Fruit fly (Drosophila melanogaster) whole organism, embryonic: Measurements from ENCODE around the gene CG6168.
A peak's percentile ranks its signal among the peaks of the same experiment; 100 is the strongest.

ENCODE experiments used
- Ada2b ChIP-seq: fragments of 200-800 bp; sonication (Bioruptor generic); IDR thresholded peaks from 2 replicates; pipeline ENCODE4 v1.3.6; 2022; ENCODE audit warnings: missing biosample characterization, missing genetic modification characterization
- B-H2 ChIP-seq: fragments of 200-800 bp; sonication (Bioruptor generic); optimal IDR thresholded peaks from 2 replicates; lab custom pipeline; 2018; ENCODE audit warnings: missing biosample characterization, mild to moderate bottlenecking, missing genetic modification characterization
- CG10147 ChIP-seq: fragments of 200-800 bp; sonication (Bioruptor generic); optimal IDR thresholded peaks from 2 replicates; lab custom pipeline; 2019; ENCODE audit warnings: missing biosample characterization, mild to moderate bottlenecking, missing genetic modification characterization, moderate library complexity
- CG10267 ChIP-seq: fragments of 200-800 bp; sonication (Bioruptor generic); optimal IDR thresholded peaks from 2 replicates; lab custom pipeline; 2018; ENCODE audit warnings: missing biosample characterization, mild to moderate bottlenecking, missing genetic modification characterization, moderate library complexity
- CG11398 ChIP-seq: fragments of 200-800 bp; sonication (Bioruptor generic); optimal IDR thresholded peaks from 2 replicates; lab custom pipeline; 2016; ENCODE audit warnings: missing biosample characterization, missing genetic modification characterization
- CG11456 ChIP-seq: fragments of 200-800 bp; sonication (Bioruptor generic); IDR thresholded peaks from 3 replicates; pipeline ENCODE4 v1.3.6; 2022; ENCODE audit warnings: missing biosample characterization, missing genetic modification characterization
- CG12104 ChIP-seq: fragments of 200-800 bp; sonication (Bioruptor generic); optimal IDR thresholded peaks from 3 replicates; lab custom pipeline; 2016; ENCODE audit warnings: missing biosample characterization, missing genetic modification characterization
- CG13624 ChIP-seq: fragments of 200-800 bp; sonication (Bioruptor generic); optimal IDR thresholded peaks from 2 replicates; lab custom pipeline; 2016; ENCODE audit warnings: missing biosample characterization, missing genetic modification characterization
- CG16815 ChIP-seq: fragments of 200-800 bp; sonication (Bioruptor generic); optimal IDR thresholded peaks from 3 replicates; lab custom pipeline; 2017; ENCODE audit warnings: missing biosample characterization, mild to moderate bottlenecking, missing genetic modification characterization
- CG17568 ChIP-seq: fragments of 200-800 bp; sonication (Bioruptor generic); optimal IDR thresholded peaks from 2 replicates; lab custom pipeline; 2018; ENCODE audit warnings: missing biosample characterization, mild to moderate bottlenecking, missing genetic modification characterization, moderate library complexity
- CG18011 ChIP-seq: fragments of 200-800 bp; sonication (Bioruptor generic); optimal IDR thresholded peaks from 2 replicates; lab custom pipeline; 2017; ENCODE audit warnings: missing biosample characterization, missing genetic modification characterization, mild to moderate bottlenecking, moderate library complexity, missing genotype
- CG18599 ChIP-seq: fragments of 200-800 bp; sonication (Bioruptor generic); optimal IDR thresholded peaks from 3 replicates; lab custom pipeline; 2017; ENCODE audit warnings: missing biosample characterization, missing genetic modification characterization, mild to moderate bottlenecking, moderate library complexity, missing genetic modification reagents
- CG2116 ChIP-seq: fragments of 200-800 bp; sonication (Bioruptor generic); optimal IDR thresholded peaks from 3 replicates; lab custom pipeline; 2018; ENCODE audit warnings: missing biosample characterization, mild to moderate bottlenecking, missing genetic modification characterization
- CG2120 ChIP-seq: fragments of 200-800 bp; sonication (Bioruptor generic); optimal IDR thresholded peaks from 3 replicates; lab custom pipeline; 2016; ENCODE audit warnings: missing biosample characterization, missing genetic modification characterization
- CG2712 ChIP-seq: fragments of 200-800 bp; optimal IDR thresholded peaks from 3 replicates; lab custom pipeline; 2019; ENCODE audit warnings: missing biosample characterization, mild to moderate bottlenecking, missing genetic modification characterization, moderate library complexity
- CG31365 ChIP-seq: fragments of 200-800 bp; sonication (Bioruptor generic); optimal IDR thresholded peaks from 2 replicates; lab custom pipeline; 2018; ENCODE audit warnings: missing biosample characterization, mild to moderate bottlenecking, missing genetic modification characterization
- CG3838 ChIP-seq: fragments of 200-800 bp; sonication (Bioruptor generic); optimal IDR thresholded peaks from 3 replicates; lab custom pipeline; 2016; ENCODE audit warnings: missing biosample characterization, missing genetic modification characterization
- CG4328 ChIP-seq: fragments of 200-800 bp; sonication (Bioruptor generic); optimal IDR thresholded peaks from 3 replicates; lab custom pipeline; 2017; ENCODE audit warnings: missing biosample characterization, missing genetic modification reagents, missing genetic modification characterization
- CG4730 ChIP-seq: fragments of 200-800 bp; sonication (Bioruptor generic); IDR thresholded peaks from 2 replicates; pipeline ENCODE4 v1.3.6; 2022; ENCODE audit warnings: missing biosample characterization, missing genetic modification characterization
- CG6813 ChIP-seq: fragments of 200-800 bp; sonication (Bioruptor generic); optimal IDR thresholded peaks from 2 replicates; lab custom pipeline; 2017; ENCODE audit warnings: missing biosample characterization, missing genetic modification characterization, mild to moderate bottlenecking, moderate library complexity, missing genetic modification reagents
- CG7271 ChIP-seq: fragments of 200-800 bp; sonication (Bioruptor generic); optimal IDR thresholded peaks from 2 replicates; lab custom pipeline; 2018; ENCODE audit warnings: missing biosample characterization, mild to moderate bottlenecking, missing genetic modification characterization, moderate library complexity
- CG7928 ChIP-seq: fragments of 200-800 bp; sonication (Bioruptor generic); optimal IDR thresholded peaks from 2 replicates; lab custom pipeline; 2017; ENCODE audit warnings: missing biosample characterization, mild to moderate bottlenecking, missing genetic modification characterization
- CG8359 ChIP-seq: fragments of 200-800 bp; sonication (Bioruptor generic); optimal IDR thresholded peaks from 2 replicates; lab custom pipeline; 2017; ENCODE audit warnings: missing biosample characterization, mild to moderate bottlenecking, missing genetic modification characterization, borderline replicate concordance
- CG9797 ChIP-seq: fragments of 200-800 bp; sonication (Bioruptor generic); optimal IDR thresholded peaks from 3 replicates; lab custom pipeline; 2018; ENCODE audit warnings: missing biosample characterization, mild to moderate bottlenecking, missing genetic modification characterization
- D19A ChIP-seq: fragments of 200-800 bp; optimal IDR thresholded peaks from 3 replicates; lab custom pipeline; 2019; ENCODE audit warnings: missing biosample characterization, mild to moderate bottlenecking, missing genetic modification characterization, moderate library complexity
- D19B ChIP-seq: fragments of 200-800 bp; sonication (Bioruptor generic); optimal IDR thresholded peaks from 2 replicates; lab custom pipeline; 2017; ENCODE audit warnings: missing biosample characterization, mild to moderate bottlenecking, missing genetic modification characterization
- Drgx ChIP-seq: fragments of 200-800 bp; sonication (Bioruptor generic); IDR thresholded peaks from 2 replicates; pipeline ENCODE4 v1.3.6; 2022; ENCODE audit warnings: missing biosample characterization, missing genetic modification characterization
- Ets65A ChIP-seq: fragments of 200-800 bp; sonication (Bioruptor generic); peaks from one replicate; lab custom pipeline; 2016; ENCODE audit warnings: missing biosample characterization, missing genetic modification characterization
- Fer1 ChIP-seq: fragments of 200-800 bp; sonication (Bioruptor generic); optimal IDR thresholded peaks from 2 replicates; lab custom pipeline; 2017; ENCODE audit warnings: missing biosample characterization, mild to moderate bottlenecking, missing genetic modification characterization
- HLH54F ChIP-seq: fragments of 200-800 bp; sonication (Bioruptor generic); optimal IDR thresholded peaks from 3 replicates; lab custom pipeline; 2016; ENCODE audit warnings: missing biosample characterization, missing genetic modification characterization
- Hey ChIP-seq: fragments of 200-800 bp; sonication (Bioruptor generic); optimal IDR thresholded peaks from 3 replicates; lab custom pipeline; 2018; ENCODE audit warnings: missing biosample characterization, mild to moderate bottlenecking, missing genetic modification characterization
- Ravus ChIP-seq: fragments of 200-800 bp; sonication (Bioruptor generic); IDR thresholded peaks from 2 replicates; pipeline ENCODE4 v1.3.6; 2022; ENCODE audit warnings: missing biosample characterization, missing genetic modification characterization
- Trl ChIP-seq, 3 experiments: fragments of >200 bp in 2 of 3; fragments of 200-800 bp in 1 of 3; sonication (Bioruptor generic) in 1 of 3; optimal IDR thresholded peaks; 2 replicates in 1 of 3; 3 replicates in 2 of 3; lab custom pipeline; 2016 to 2017; ENCODE audit warnings: missing biosample characterization in 1 of 3, missing genetic modification characterization in 1 of 3
- ato ChIP-seq: fragments of 200-800 bp; sonication (Bioruptor generic); IDR thresholded peaks from 2 replicates; pipeline ENCODE4 v1.3.6; 2022; ENCODE audit warnings: missing biosample characterization, missing genetic modification characterization; ENCODE audit not compliant: partially characterized antibody
- br ChIP-seq: fragments of >200 bp; optimal IDR thresholded peaks from 2 replicates; lab custom pipeline; 2017
- chm ChIP-seq: fragments of 200-800 bp; sonication (Bioruptor generic); IDR thresholded peaks from 2 replicates; pipeline ENCODE4 v1.3.6; 2022; ENCODE audit warnings: missing biosample characterization, missing genetic modification characterization
- dysf ChIP-seq: fragments of 200-800 bp; sonication (Bioruptor generic); IDR thresholded peaks from 3 replicates; pipeline ENCODE4 v1.3.6; 2022; ENCODE audit warnings: missing biosample characterization, missing genetic modification characterization
- ftz-f1 ChIP-seq: fragments of 200-800 bp; sonication (Bioruptor generic); optimal IDR thresholded peaks from 2 replicates; lab custom pipeline; 2016; ENCODE audit warnings: missing biosample characterization, missing genetic modification characterization
- inv ChIP-seq: fragments of 200-800 bp; sonication (Bioruptor generic); IDR thresholded peaks from 2 replicates; pipeline ENCODE4 v1.3.6; 2022; ENCODE audit warnings: missing biosample characterization, missing genetic modification characterization; ENCODE audit not compliant: partially characterized antibody
- jumu ChIP-seq: fragments of 200-800 bp; sonication (Bioruptor generic); optimal IDR thresholded peaks from 3 replicates; lab custom pipeline; 2016; ENCODE audit warnings: missing biosample characterization, missing genetic modification characterization
- lbe ChIP-seq: fragments of 200-800 bp; sonication (Bioruptor generic); optimal IDR thresholded peaks from 2 replicates; lab custom pipeline; 2016; ENCODE audit warnings: missing biosample characterization, mild to moderate bottlenecking, missing genetic modification characterization
- luna ChIP-seq: fragments of 200-800 bp; sonication (Bioruptor generic); optimal IDR thresholded peaks from 2 replicates; lab custom pipeline; 2016; ENCODE audit warnings: missing biosample characterization, missing genetic modification characterization
- peb ChIP-seq: fragments of 200-800 bp; sonication (Bioruptor generic); IDR thresholded peaks from 2 replicates; pipeline ENCODE4 v1.3.6; 2022; ENCODE audit warnings: missing biosample characterization, missing genetic modification characterization
- phol ChIP-seq: fragments of 200-800 bp; sonication (Bioruptor generic); optimal IDR thresholded peaks from 3 replicates; lab custom pipeline; 2018; ENCODE audit warnings: missing biosample characterization, mild to moderate bottlenecking, missing genetic modification characterization, moderate library complexity
- run ChIP-seq: fragments of 200-800 bp; sonication (Bioruptor generic); optimal IDR thresholded peaks from 3 replicates; lab custom pipeline; 2018; ENCODE audit warnings: missing biosample characterization, mild to moderate bottlenecking, missing genetic modification characterization
- shn ChIP-seq: fragments of 200-800 bp; sonication (Bioruptor generic); optimal IDR thresholded peaks from 3 replicates; lab custom pipeline; 2016; ENCODE audit warnings: missing biosample characterization, missing genetic modification characterization
- tio ChIP-seq: fragments of 200-800 bp; sonication (Bioruptor generic); optimal IDR thresholded peaks from 2 replicates; lab custom pipeline; 2017; ENCODE audit warnings: missing biosample characterization, missing genetic modification characterization, inconsistent platforms
- trem ChIP-seq: fragments of 200-800 bp; optimal IDR thresholded peaks from 3 replicates; lab custom pipeline; 2019; ENCODE audit warnings: missing biosample characterization, mild to moderate bottlenecking, missing genetic modification characterization, moderate library complexity
- tup ChIP-seq: fragments of 200-800 bp; sonication (Bioruptor generic); optimal IDR thresholded peaks from 2 replicates; lab custom pipeline; 2016; ENCODE audit warnings: missing biosample characterization, mild to moderate bottlenecking, missing genetic modification characterization, moderate library complexity
- usp ChIP-seq: fragments of >200 bp; optimal IDR thresholded peaks from 2 replicates; lab custom pipeline; 2017; ENCODE audit warnings: missing biosample characterization, missing genetic modification characterization

Gene CG6168

DNA sequence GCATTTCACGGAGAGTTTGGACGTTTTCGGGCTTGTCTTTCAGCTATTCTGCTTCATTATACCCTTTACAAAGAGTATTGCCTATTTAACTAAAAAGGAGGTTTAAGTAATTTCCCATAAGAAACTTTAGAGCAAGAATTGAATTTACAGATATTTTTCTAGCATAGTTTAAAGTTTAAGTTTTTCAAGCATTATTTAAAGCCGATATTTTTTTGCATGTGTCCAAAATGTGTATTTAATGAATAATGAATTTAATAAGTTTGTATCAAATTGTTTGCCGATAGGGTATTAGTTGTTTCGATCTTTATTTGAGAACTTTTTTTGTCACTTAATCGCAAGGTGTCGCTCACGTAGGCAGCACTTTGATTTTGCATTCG, 24.7 kb downstream of the CG6168 start:
- TF ChIP-seq Trl (optimal IDR thresholded peaks at IDR 0.05; lab: Kevin White, UChicago) (peak in 1 of 2 experiments; percentile 41), Trl (GFP tag; optimal IDR thresholded peaks at IDR 0.05; lab: Kevin White, UChicago) (no peak), jumu (no peak), CG13624 (no peak), D19B (peak; percentile 2), phol (tag; lab: Kevin White, UChicago) (peak; percentile 26), CG10267 (tag; lab: Kevin White, UChicago) (no peak), CG4328 (no peak), run (tag; lab: Kevin White, UChicago) (no peak), CG12104 (no peak), usp (GFP tag; lab: Kevin White, UChicago) (no peak), Ada2b (GFP tag; lab: Robert Waterston, UW) (peak; percentile 8; the same call in 1 of the 2 replicates), luna (no peak), CG2116 (GFP tag; lab: Kevin White, UChicago) (no peak), D19A (tag; lab: Kevin White, UChicago) (peak; percentile 88), CG10147 (no peak), lbe (peak; percentile 52), CG8359 (GFP tag; lab: Kevin White, UChicago) (no peak), CG11456 (GFP tag; lab: Robert Waterston, UW) (no peak), CG2712 (tag; lab: Kevin White, UChicago) (peak; percentile 11), B-H2 (GFP tag; lab: Kevin White, UChicago) (no peak), CG18599 (GFP tag; lab: Kevin White, UChicago) (no peak), tio (GFP tag; lab: Kevin White, UChicago) (no peak), Drgx (GFP tag; lab: Robert Waterston, UW) (peak; percentile 51; the same call in 1 of the 2 replicates)

DNA sequence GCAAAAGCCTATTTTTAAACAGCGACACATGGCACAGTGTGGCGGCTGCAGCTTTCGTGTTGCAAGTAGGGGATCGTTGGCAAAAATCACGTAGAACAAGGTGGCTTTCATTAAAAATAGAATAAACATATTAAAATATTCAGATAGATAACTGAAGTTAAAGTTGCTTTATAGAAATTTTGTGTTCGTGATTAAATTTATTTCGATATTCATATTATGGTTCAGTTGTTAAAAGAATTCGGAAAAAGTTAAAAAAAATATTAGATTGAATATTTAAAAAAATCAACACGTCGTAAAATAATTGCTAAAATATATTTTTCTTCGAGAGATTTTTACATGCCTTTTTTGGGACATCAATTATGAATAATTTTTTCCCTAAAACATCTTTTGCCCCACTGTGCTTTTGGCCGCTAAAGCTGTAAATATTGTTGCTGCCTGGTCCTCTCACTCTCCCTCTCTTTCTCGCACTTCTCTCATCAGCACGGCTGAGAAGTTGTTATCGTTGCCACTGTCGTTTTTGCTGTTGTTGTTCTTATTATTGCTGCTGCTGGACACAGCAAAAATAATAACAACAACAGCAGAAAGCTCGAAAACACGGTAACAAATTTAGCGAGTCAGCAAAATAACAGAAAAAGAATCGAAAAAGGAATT, 25.2 kb downstream of the CG6168 start:
- TF ChIP-seq CG7271 (tag; lab: Kevin White, UChicago) (no peak), Fer1 (GFP tag; lab: Kevin White, UChicago) (peak; percentile 72), br (lab: Kevin White, UChicago) (no peak), dysf (GFP tag; lab: Robert Waterston, UW) (peak; percentile 85), HLH54F (GFP tag; lab: Kevin White, UChicago) (peak; percentile 86), tup (peak; percentile 77), inv (GFP tag; lab: Robert Waterston, UW) (no peak), CG11398 (GFP tag; lab: Kevin White, UChicago) (peak; percentile 32), CG7928 (GFP tag; lab: Kevin White, UChicago) (peak; percentile 31), CG18011 (GFP tag; lab: Kevin White, UChicago) (peak; percentile 72), ftz-f1 (GFP tag; lab: Kevin White, UChicago) (no peak), CG31365 (tag; lab: Kevin White, UChicago) (no peak), chm (no peak; the same call in 1 of the 2 replicates), Hey (tag; lab: Kevin White, UChicago) (no peak), CG17568 (GFP tag; lab: Kevin White, UChicago) (peak; percentile 41), CG9797 (GFP tag; lab: Kevin White, UChicago) (no peak), shn (GFP tag; lab: Kevin White, UChicago) (peak; percentile 61), peb (GFP tag; lab: Robert Waterston, UW) (peak; percentile 60), CG2120 (GFP tag; lab: Kevin White, UChicago) (peak; percentile 89), CG3838 (GFP tag; lab: Kevin White, UChicago) (peak; percentile 3), trem (tag; lab: Kevin White, UChicago) (peak; percentile 82), ato (GFP tag; lab: Robert Waterston, UW) (no peak), CG6813 (GFP tag; lab: Kevin White, UChicago) (peak; percentile 77), Ets65A (GFP tag; lab: Kevin White, UChicago) (peak; percentile 92), CG4730 (GFP tag; lab: Robert Waterston, UW) (peak; percentile 55; the same call in 1 of the 2 replicates), D19A (tag; lab: Kevin White, UChicago) (peak; percentile 83), Ravus (peak; percentile 22; the same call in 1 of the 2 replicates), CG16815 (GFP tag; lab: Kevin White, UChicago) (peak; percentile 90)
